Fruit fly (Drosophila melanogaster) whole organism, embryonic: Measurements from ENCODE around the gene CG43403.

Source experiments
- CG14014 ChIP-seq: fragments of 200-800 bp; sonication (Bioruptor generic); IDR thresholded peaks from 2 replicates; pipeline ENCODE4 v1.3.6; 2022; ENCODE audit warnings: missing biosample characterization, missing genetic modification characterization
- CG1529 ChIP-seq: fragments of 200-800 bp; sonication (Bioruptor generic); optimal IDR thresholded peaks from 3 replicates; lab custom pipeline; 2018; ENCODE audit warnings: missing biosample characterization, missing genetic modification characterization
- CG32532 ChIP-seq: fragments of 200-800 bp; sonication (Bioruptor generic); IDR thresholded peaks from 2 replicates; pipeline ENCODE4 v1.3.6; 2022; ENCODE audit warnings: missing biosample characterization, missing genetic modification characterization
- CG4854 ChIP-seq: fragments of 200-800 bp; sonication (Bioruptor generic); optimal IDR thresholded peaks from 2 replicates; lab custom pipeline; 2016; ENCODE audit warnings: missing biosample characterization, missing genetic modification characterization, inconsistent platforms
- knrl ChIP-seq: fragments of 200-800 bp; sonication (Bioruptor generic); IDR thresholded peaks from 3 replicates; pipeline ENCODE4 v1.3.6; 2022; ENCODE audit warnings: missing biosample characterization, missing genetic modification characterization; ENCODE audit not compliant: partially characterized antibody
- nom ChIP-seq: fragments of 200-800 bp; sonication (Bioruptor generic); optimal IDR thresholded peaks from 2 replicates; lab custom pipeline; 2017; ENCODE audit warnings: missing biosample characterization, missing genetic modification characterization, mild to moderate bottlenecking, moderate library complexity, missing genetic modification reagents
- schlank ChIP-seq: fragments of 200-800 bp; sonication (Bioruptor generic); optimal IDR thresholded peaks from 2 replicates; lab custom pipeline; 2018; ENCODE audit warnings: missing biosample characterization, mild to moderate bottlenecking, missing genetic modification characterization
- scrt ChIP-seq: fragments of 200-800 bp; sonication (Bioruptor generic); optimal IDR thresholded peaks from 2 replicates; lab custom pipeline; 2018; ENCODE audit warnings: missing biosample characterization, mild to moderate bottlenecking, missing genetic modification characterization, moderate library complexity

dm6 chr2L:2609694-2610093 lies 10.3 kb upstream of the CG43403 start, which contains the start of gene CG15395:
- TF ChIP-seq CG1529 (GFP tag; lab: Kevin White, UChicago) (no peak), knrl (GFP tag; lab: Robert Waterston, UW) (no peak), schlank (no peak), CG32532 (no peak), CG14014 (GFP tag; lab: Robert Waterston, UW) (no peak), scrt (GFP tag; lab: Kevin White, UChicago) (no peak), CG4854 (GFP tag; lab: Kevin White, UChicago) (no peak), nom (GFP tag; lab: Kevin White, UChicago) (no peak)
